Worm (Caenorhabditis elegans): ENCODE results near the gene C05C8.5.

The C05C8.5 gene

DNA sequence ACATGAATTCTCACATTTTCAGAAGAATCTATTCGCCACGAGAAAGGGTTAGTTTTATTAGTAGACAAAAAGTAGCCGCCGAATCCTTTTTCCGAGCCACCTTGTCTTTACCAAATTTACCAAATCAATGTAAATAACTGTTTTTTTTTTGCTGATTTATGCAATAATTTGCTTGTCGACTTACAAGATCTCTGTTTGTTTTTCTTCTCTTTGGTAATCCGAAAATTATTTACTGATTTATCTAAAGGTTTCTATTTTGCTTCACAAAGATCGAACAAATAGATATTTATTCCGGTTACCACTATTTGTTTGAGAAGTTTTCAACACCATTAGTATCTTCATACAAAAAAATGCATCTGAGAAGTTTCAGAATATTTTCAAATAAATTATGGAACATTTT, 31.4 kb upstream of the C05C8.5 start, which contains the start of gene C13A2.7:
Gene C13A2.7 (plus strand): TSS at position 301 of the 400 bp plus-strand sequence.
- TF ChIP-seq F49E8.2 (tag; optimal IDR thresholded peaks at IDR 0.05; ENCODE audit: borderline replicate concordance) (no peak), zip-11 (GFP tag; IDR thresholded peaks at IDR 0.05) (no peak)

DNA sequence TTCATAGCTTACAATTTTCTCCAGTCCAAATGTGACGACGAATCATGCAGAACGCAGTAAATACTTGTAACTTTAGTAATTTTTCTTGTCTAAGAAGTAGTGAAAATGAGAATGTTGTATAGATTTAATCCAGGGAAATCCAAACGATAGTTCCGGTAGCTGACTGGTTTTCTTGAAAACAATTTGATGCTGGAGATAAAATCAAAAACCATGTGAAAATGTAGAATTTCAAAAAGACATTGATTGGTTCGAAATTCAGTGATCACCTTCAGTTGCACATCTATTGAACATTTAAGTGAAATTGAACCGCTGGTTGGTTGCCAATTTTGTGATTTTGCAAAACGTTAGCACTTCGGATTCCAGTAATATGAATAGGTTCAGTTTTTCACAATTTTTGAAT, 29.4 kb upstream of the C05C8.5 start, which contains the start of gene C13A2.9:
Gene C13A2.9 (minus strand): TSS at position 101 of the 400 bp plus-strand sequence.
- TF ChIP-seq unc-130 (GFP tag; optimal IDR thresholded peaks at IDR 0.05) (no peak), gei-8 (GFP tag; optimal IDR thresholded peaks at IDR 0.05) (no peak), F49E8.2 (tag; optimal IDR thresholded peaks at IDR 0.05; ENCODE audit: borderline replicate concordance) (no peak), F10B5.3 (tag; optimal IDR thresholded peaks at IDR 0.05) (no peak), lin-15B (tag; optimal IDR thresholded peaks at IDR 0.05) (no peak), mdt-29 (GFP tag; IDR thresholded peaks at IDR 0.05) (no peak), daf-8 (GFP tag; IDR thresholded peaks at IDR 0.05) (no peak), daf-12 (tag; optimal IDR thresholded peaks at IDR 0.05) (no peak), egl-43 (GFP tag; IDR thresholded peaks at IDR 0.05) (no peak), rbr-2 (tag; optimal IDR thresholded peaks at IDR 0.05) (no peak)

DNA sequence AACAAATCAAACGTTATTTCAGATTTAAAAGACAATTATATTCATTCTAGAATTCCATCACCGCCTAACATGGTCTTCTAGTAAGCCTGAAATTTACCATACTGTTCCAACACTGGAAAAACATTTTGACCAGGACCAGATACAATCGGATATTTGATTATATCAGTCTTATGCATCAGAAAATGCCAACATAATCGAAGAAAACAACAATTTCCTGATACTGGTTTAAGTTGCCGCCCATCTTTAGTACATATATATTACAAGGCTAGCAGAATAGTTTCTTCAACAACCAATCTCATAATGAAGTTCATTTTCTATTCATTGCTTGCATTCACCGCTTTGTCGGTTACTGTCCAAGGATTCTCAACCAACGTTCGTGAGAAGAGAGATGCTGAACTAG, 24.3 kb upstream of the C05C8.5 start, which contains the start of gene C13A2.12:
Gene C13A2.12 (plus strand): TSS at position 301 of the 400 bp plus-strand sequence.
- TF ChIP-seq ama-1 (optimal IDR thresholded peaks at IDR 0.05) (no peak), mes-2 (tag; optimal IDR thresholded peaks at IDR 0.05; ENCODE audit: poor library complexity, severe bottlenecking) (no peak), Y105C5A.15 (GFP tag; IDR thresholded peaks at IDR 0.05) (no peak), pha-4 (GFP tag; IDR thresholded peaks at IDR 0.05) (no peak), pha-4 (tag; optimal IDR thresholded peaks at IDR 0.05) (no peak), F10B5.3 (tag; optimal IDR thresholded peaks at IDR 0.05) (no peak), nhr-76 (tag; optimal IDR thresholded peaks at IDR 0.05) (no peak)

DNA sequence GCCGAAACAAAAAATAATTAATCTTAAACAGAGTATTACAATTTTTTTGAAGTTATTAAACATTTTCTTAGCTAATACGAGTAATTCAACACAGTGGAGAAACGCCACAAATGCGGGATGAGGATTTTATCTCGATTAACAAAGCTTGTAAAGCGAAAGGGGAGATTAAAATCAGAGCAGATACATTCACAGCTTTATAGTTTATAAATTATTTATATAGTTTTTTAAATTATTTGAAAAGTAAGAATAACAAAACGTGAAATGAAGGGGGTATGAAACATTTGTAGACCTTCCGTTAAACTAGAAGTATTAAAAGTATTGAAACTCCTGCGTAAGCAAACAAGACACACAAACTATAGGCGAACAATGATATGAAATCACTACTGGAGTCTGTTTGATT, 20.5 kb upstream of the C05C8.5 start, which contains the start of gene C05C8.8:
Gene C05C8.8 (minus strand): TSS at position 101 of the 400 bp plus-strand sequence.
- no peak for TF ChIP-seq F26F4.8 (GFP tag; conservative IDR thresholded peaks at IDR 0.05)
- TF ChIP-seq nhr-28 (tag; optimal IDR thresholded peaks at IDR 0.05), result no peak
- no peak for TF ChIP-seq lin-38 (GFP tag; IDR thresholded peaks at IDR 0.05)
- TF ChIP-seq mep-1 (tag; optimal IDR thresholded peaks at IDR 0.05), result no peak
- no peak for TF ChIP-seq ctbp-1 (GFP tag; IDR thresholded peaks at IDR 0.05)
- no peak for TF ChIP-seq madf-5 (GFP tag; IDR thresholded peaks at IDR 0.05)

DNA sequence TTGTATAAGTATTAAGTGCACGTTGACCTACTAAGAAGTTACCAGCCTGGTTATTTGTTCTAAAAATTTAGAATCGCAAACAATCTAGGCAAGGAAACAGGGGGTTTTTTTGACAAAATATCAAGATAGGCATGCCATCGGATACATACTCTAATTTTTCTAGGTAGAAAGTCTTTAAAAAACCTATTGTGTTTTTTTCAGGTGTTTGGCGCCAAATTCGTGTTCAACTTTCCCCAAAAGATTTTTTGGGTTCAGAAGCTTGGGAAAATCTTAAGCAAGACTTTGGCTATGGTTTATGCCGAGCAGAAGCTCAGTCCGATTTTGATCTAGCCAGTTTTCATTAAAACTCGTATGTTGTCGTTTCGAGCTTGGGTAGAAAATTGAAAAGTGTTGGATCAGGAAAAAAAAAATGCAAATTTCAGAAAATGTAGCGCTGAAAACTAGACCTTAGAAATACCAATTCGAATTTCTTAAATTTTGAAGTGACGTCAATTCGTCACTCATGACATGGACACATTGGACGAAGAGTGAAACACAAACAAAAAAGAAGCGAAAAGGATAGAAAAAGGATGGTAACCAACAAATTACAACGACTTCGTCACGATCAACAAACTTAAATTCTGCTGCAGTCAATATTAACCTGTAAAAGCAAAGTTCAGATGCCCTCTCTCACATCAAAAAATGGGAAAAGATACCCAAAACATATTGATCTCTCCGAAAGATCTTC, 13.8 kb upstream of the C05C8.5 start:
- peak in 1 of 2 experiments; percentile 95 for TF ChIP-seq unc-62 (GFP tag; optimal IDR thresholded peaks at IDR 0.05 in 1 of 2)
- no peak for TF ChIP-seq unc-62 (tag; optimal IDR thresholded peaks at IDR 0.05)
- peak; percentile 92 for TF ChIP-seq aha-1 (tag)
- TF ChIP-seq ceh-20 (GFP tag; IDR thresholded peaks at IDR 0.05), result no peak

ce11 chrV:7246951-7247350, 12.3 kb upstream of the C05C8.5 start, which contains the start of gene C05C8.7:
Gene C05C8.7 (minus strand): TSS chrV:7247050.
- TF ChIP-seq nhr-41 (GFP tag; IDR thresholded peaks at IDR 0.05) (no peak), attf-4 (tag; optimal IDR thresholded peaks at IDR 0.05) (no peak), mxl-3 (GFP tag; optimal IDR thresholded peaks at IDR 0.05) (peak; percentile 21), dpl-1 (GFP tag; optimal IDR thresholded peaks at IDR 0.05) (no peak), unc-62 (GFP tag; optimal IDR thresholded peaks at IDR 0.05 in 1 of 2) (peak in 1 of 2 experiments; percentile 28), unc-62 (tag; optimal IDR thresholded peaks at IDR 0.05) (no peak)
